Fruit fly (Drosophila melanogaster) whole organism, prepupa: Measurements from ENCODE around the gene CG15543.
A peak's percentile ranks its signal among the peaks of the same experiment; 100 is the strongest.

Experiments
- Blimp-1 ChIP-seq: fragments of 200-800 bp; sonication (Bioruptor generic); optimal IDR thresholded peaks from 3 replicates; lab custom pipeline; 2017; ENCODE audit warnings: missing biosample characterization, missing genetic modification characterization, mild to moderate bottlenecking, moderate library complexity, missing genetic modification reagents
- CG10669 ChIP-seq: fragments of 200-800 bp; sonication (Bioruptor generic); optimal IDR thresholded peaks from 3 replicates; lab custom pipeline; 2018; ENCODE audit warnings: missing biosample characterization, mild to moderate bottlenecking, missing genetic modification characterization, moderate library complexity
- CG11294 ChIP-seq: fragments of 200-800 bp; sonication (Bioruptor generic); IDR thresholded peaks from 2 replicates; pipeline ENCODE4 v1.3.6; 2022; ENCODE audit warnings: missing biosample characterization, missing genetic modification characterization
- CG11762 ChIP-seq: fragments of 200-800 bp; sonication (Bioruptor generic); optimal IDR thresholded peaks from 3 replicates; lab custom pipeline; 2016; ENCODE audit warnings: missing biosample characterization, missing genetic modification characterization; ENCODE audit not compliant: insufficient read depth
- CG11902 ChIP-seq: fragments of 200-800 bp; sonication (Bioruptor generic); optimal IDR thresholded peaks from 3 replicates; lab custom pipeline; 2016; ENCODE audit warnings: missing biosample characterization, missing genetic modification characterization
- CG15336 ChIP-seq: fragments of 200-800 bp; sonication (Bioruptor generic); IDR thresholded peaks from 2 replicates; pipeline ENCODE4 v1.3.6; 2022; ENCODE audit warnings: missing biosample characterization, missing genetic modification characterization
- CG16779 ChIP-seq: fragments of 200-800 bp; sonication (Bioruptor generic); optimal IDR thresholded peaks from 3 replicates; lab custom pipeline; 2017; ENCODE audit warnings: missing biosample characterization, mild to moderate bottlenecking, missing genetic modification characterization
- CG3032 ChIP-seq: fragments of 200-800 bp; optimal IDR thresholded peaks from 2 replicates; lab custom pipeline; 2019; ENCODE audit warnings: missing biosample characterization, mild to moderate bottlenecking, missing genetic modification characterization, moderate library complexity
- CG31627 ChIP-seq: fragments of 200-800 bp; sonication (Bioruptor generic); optimal IDR thresholded peaks from 3 replicates; lab custom pipeline; 2016; ENCODE audit warnings: missing biosample characterization, missing genetic modification characterization
- CG32006 ChIP-seq: fragments of 200-800 bp; sonication (Bioruptor generic); optimal IDR thresholded peaks from 3 replicates; lab custom pipeline; 2017; ENCODE audit warnings: missing biosample characterization, mild to moderate bottlenecking, missing genetic modification characterization
- CG6163 ChIP-seq: fragments of 200-800 bp; sonication (Bioruptor generic); IDR thresholded peaks from 3 replicates; pipeline ENCODE4 v1.3.6; 2022; ENCODE audit warnings: missing biosample characterization, missing genetic modification characterization
- CG6276 ChIP-seq: fragments of 200-800 bp; sonication (Bioruptor generic); optimal IDR thresholded peaks from 2 replicates; lab custom pipeline; 2017; ENCODE audit warnings: missing biosample characterization, mild to moderate bottlenecking, missing genetic modification characterization
- CG6792 ChIP-seq: fragments of 200-800 bp; sonication (Bioruptor generic); optimal IDR thresholded peaks from 3 replicates; lab custom pipeline; 2016; ENCODE audit warnings: missing biosample characterization, missing genetic modification characterization
- CG6808 ChIP-seq: fragments of 200-800 bp; sonication (Bioruptor generic); optimal IDR thresholded peaks from 3 replicates; lab custom pipeline; 2017; ENCODE audit warnings: missing biosample characterization, missing genetic modification characterization, mild to moderate bottlenecking, moderate library complexity, missing genetic modification reagents
- CG7368 ChIP-seq: fragments of 200-800 bp; sonication (Bioruptor generic); optimal IDR thresholded peaks from 3 replicates; lab custom pipeline; 2016; ENCODE audit warnings: missing biosample characterization, missing genetic modification characterization
- CG8319 ChIP-seq: fragments of 200-800 bp; sonication (Bioruptor generic); optimal IDR thresholded peaks from 3 replicates; lab custom pipeline; 2016; ENCODE audit warnings: missing biosample characterization, missing genetic modification characterization
- CG8632 ChIP-seq: fragments of 200-800 bp; sonication (Bioruptor generic); optimal IDR thresholded peaks from 3 replicates; lab custom pipeline; 2016; ENCODE audit warnings: missing biosample characterization, missing genetic modification characterization
- CG9139 ChIP-seq: fragments of 200-800 bp; sonication (Bioruptor generic); optimal IDR thresholded peaks from 3 replicates; lab custom pipeline; 2017; ENCODE audit warnings: missing biosample characterization, mild to moderate bottlenecking, missing genetic modification characterization
- Eip75B ChIP-seq: fragments of 200-800 bp; sonication (Bioruptor generic); optimal IDR thresholded peaks from 3 replicates; lab custom pipeline; 2016; ENCODE audit warnings: missing biosample characterization, missing genetic modification characterization
- Eip78C ChIP-seq: fragments of 200-800 bp; sonication (Bioruptor generic); peaks from one replicate; lab custom pipeline; 2016; ENCODE audit warnings: missing biosample characterization, missing genetic modification characterization
- Ets96B ChIP-seq: fragments of 200-800 bp; optimal IDR thresholded peaks from 2 replicates; lab custom pipeline; 2019; ENCODE audit warnings: missing biosample characterization, mild to moderate bottlenecking, missing genetic modification characterization, moderate library complexity
- Gug ChIP-seq: fragments of 200-800 bp; sonication (Bioruptor generic); IDR thresholded peaks from 2 replicates; pipeline ENCODE4 v1.3.6; 2022; ENCODE audit warnings: missing biosample characterization, missing genetic modification characterization
- Hr38 ChIP-seq: sonication (Bioruptor generic); optimal IDR thresholded peaks from 2 replicates; lab custom pipeline; 2016; ENCODE audit warnings: missing biosample characterization, missing genetic modification characterization
- Hr39 ChIP-seq: fragments of 200-800 bp; sonication (Bioruptor generic); optimal IDR thresholded peaks from 2 replicates; lab custom pipeline; 2016; ENCODE audit warnings: missing biosample characterization, missing genetic modification characterization
- Lpt ChIP-seq: fragments of 200-800 bp; sonication (Bioruptor generic); optimal IDR thresholded peaks from 3 replicates; lab custom pipeline; 2016; ENCODE audit warnings: missing biosample characterization, missing genetic modification characterization
- Met ChIP-seq: fragments of 200-800 bp; sonication (Bioruptor generic); optimal IDR thresholded peaks from 3 replicates; lab custom pipeline; 2016; ENCODE audit warnings: missing biosample characterization, missing genetic modification characterization
- OdsH ChIP-seq: fragments of 200-800 bp; sonication (Bioruptor generic); optimal IDR thresholded peaks from 3 replicates; lab custom pipeline; 2016; ENCODE audit warnings: missing biosample characterization, missing genetic modification characterization
- Smox ChIP-seq: fragments of 200-800 bp; sonication (Bioruptor generic); optimal IDR thresholded peaks from 3 replicates; lab custom pipeline; 2016; ENCODE audit warnings: missing biosample characterization, missing genetic modification characterization
- Sox102F ChIP-seq: fragments of 200-800 bp; sonication (Bioruptor generic); optimal IDR thresholded peaks from 2 replicates; lab custom pipeline; 2016; ENCODE audit warnings: missing biosample characterization, mild to moderate bottlenecking, missing genetic modification characterization
- Sox14 ChIP-seq: fragments of 200-800 bp; sonication (Bioruptor generic); optimal IDR thresholded peaks from 3 replicates; lab custom pipeline; 2016; ENCODE audit warnings: missing biosample characterization, missing genetic modification characterization
- achi ChIP-seq: fragments of 200-800 bp; sonication (Bioruptor generic); optimal IDR thresholded peaks from 3 replicates; lab custom pipeline; 2016; ENCODE audit warnings: missing biosample characterization, missing genetic modification characterization
- acj6 ChIP-seq: fragments of 200-800 bp; sonication (Bioruptor generic); optimal IDR thresholded peaks from 3 replicates; lab custom pipeline; 2016; ENCODE audit warnings: missing biosample characterization, missing genetic modification characterization
- cyc ChIP-seq: fragments of 200-800 bp; sonication (Bioruptor generic); optimal IDR thresholded peaks from 3 replicates; lab custom pipeline; 2016; ENCODE audit warnings: missing biosample characterization, missing genetic modification characterization
- dac ChIP-seq: fragments of 200-800 bp; sonication (Bioruptor generic); optimal IDR thresholded peaks from 2 replicates; lab custom pipeline; 2017; ENCODE audit warnings: missing biosample characterization, mild to moderate bottlenecking, missing genetic modification characterization
- dsx ChIP-seq: fragments of 200-800 bp; optimal IDR thresholded peaks from 3 replicates; lab custom pipeline; 2019; ENCODE audit warnings: missing biosample characterization, mild to moderate bottlenecking, missing genetic modification characterization, moderate library complexity; ENCODE audit not compliant: poor library complexity, severe bottlenecking
- eg ChIP-seq: fragments of 200-800 bp; sonication (Bioruptor generic); IDR thresholded peaks from 3 replicates; pipeline ENCODE4 v1.3.6; 2022; ENCODE audit warnings: missing biosample characterization, missing genetic modification characterization
- esn ChIP-seq: fragments of 200-800 bp; sonication (Bioruptor generic); optimal IDR thresholded peaks from 2 replicates; lab custom pipeline; 2016; ENCODE audit warnings: missing biosample characterization, mild to moderate bottlenecking, missing genetic modification characterization, moderate library complexity
- fd59A ChIP-seq: fragments of 200-800 bp; sonication (Bioruptor generic); optimal IDR thresholded peaks from 2 replicates; lab custom pipeline; 2017; ENCODE audit warnings: missing biosample characterization, mild to moderate bottlenecking, missing genetic modification characterization, missing genetic modification reagents
- fd85E ChIP-seq: fragments of 200-800 bp; sonication (Bioruptor generic); optimal IDR thresholded peaks from 3 replicates; lab custom pipeline; 2016; ENCODE audit warnings: missing biosample characterization, missing genetic modification characterization
- fkh ChIP-seq: fragments of 200-800 bp; sonication (Bioruptor generic); optimal IDR thresholded peaks from 3 replicates; lab custom pipeline; 2017; ENCODE audit warnings: missing biosample characterization, mild to moderate bottlenecking, missing genetic modification characterization, moderate library complexity
- lz ChIP-seq: fragments of 200-800 bp; sonication (Bioruptor generic); optimal IDR thresholded peaks from 3 replicates; lab custom pipeline; 2016; ENCODE audit warnings: missing biosample characterization, missing genetic modification characterization
- net ChIP-seq: fragments of 200-800 bp; sonication (Bioruptor generic); optimal IDR thresholded peaks from 3 replicates; lab custom pipeline; 2016; ENCODE audit warnings: missing biosample characterization, missing genetic modification characterization
- salr ChIP-seq, 2 experiments: fragments of 200-800 bp; sonication (Bioruptor generic); optimal IDR thresholded peaks; 3 replicates each; lab custom pipeline; 2016 to 2018; ENCODE audit warnings: missing biosample characterization in 2 of 2, missing genetic modification characterization in 2 of 2, mild to moderate bottlenecking in 1 of 2
- spab ChIP-seq: fragments of 200-800 bp; sonication (Bioruptor generic); optimal IDR thresholded peaks from 2 replicates; lab custom pipeline; 2017; ENCODE audit warnings: missing biosample characterization, mild to moderate bottlenecking, missing genetic modification characterization, missing genetic modification reagents
- svp ChIP-seq: fragments of 200-800 bp; sonication (Bioruptor generic); peaks from one replicate; lab custom pipeline; 2016; ENCODE audit warnings: missing biosample characterization, missing genetic modification characterization
- topi ChIP-seq: fragments of 200-800 bp; sonication (Bioruptor generic); optimal IDR thresholded peaks from 3 replicates; lab custom pipeline; 2016; ENCODE audit warnings: missing biosample characterization, missing genetic modification characterization

Gene CG15543

dm6 chr3R:30781661-30782120 is 39.0 kb downstream of the CG15543 start (continued):
- TF ChIP-seq CG16779 (tag; lab: Kevin White, UChicago) (peak; percentile 81), CG6163 (GFP tag; lab: Robert Waterston, UW) (peak; percentile 97), CG11294 (GFP tag; lab: Robert Waterston, UW) (peak; percentile 94), spab (peak; percentile 91), CG8319 (GFP tag; lab: Kevin White, UChicago) (peak; percentile 82), CG8632 (GFP tag; lab: Kevin White, UChicago) (peak; percentile 83), net (GFP tag; lab: Kevin White, UChicago) (peak; percentile 90), CG11762 (GFP tag; lab: Kevin White, UChicago) (peak; percentile 86), CG6808 (GFP tag; lab: Kevin White, UChicago) (peak; percentile 91), dac (GFP tag; lab: Kevin White, UChicago) (peak; percentile 80), Sox102F (peak; percentile 82), dsx (peak; percentile 93), lz (GFP tag; lab: Kevin White, UChicago) (peak; percentile 85), Eip78C (peak; percentile 96), acj6 (GFP tag; lab: Kevin White, UChicago) (peak; percentile 93), CG7368 (GFP tag; lab: Kevin White, UChicago) (peak; percentile 83), Hr39 (GFP tag; lab: Kevin White, UChicago) (peak; percentile 90), Smox (GFP tag; lab: Kevin White, UChicago) (peak; percentile 84), esn (GFP tag; lab: Kevin White, UChicago) (peak; percentile 89), Gug (peak; percentile 96), achi (peak; percentile 93), CG32006 (GFP tag; lab: Kevin White, UChicago) (peak; percentile 96), CG9139 (GFP tag; lab: Kevin White, UChicago) (peak; percentile 92), fkh (GFP tag; lab: Kevin White, UChicago) (peak; percentile 96), CG6276 (GFP tag; lab: Kevin White, UChicago) (peak; percentile 90), fd85E (GFP tag; lab: Kevin White, UChicago) (peak; percentile 75), fd59A (GFP tag; lab: Kevin White, UChicago) (peak; percentile 94), CG10669 (peak; percentile 94), eg (GFP tag; lab: Robert Waterston, UW) (peak; percentile 97), Ets96B (peak; percentile 95), Eip75B (GFP tag; lab: Kevin White, UChicago) (peak; percentile 87), Lpt (GFP tag; lab: Kevin White, UChicago) (peak; percentile 91), Blimp-1 (GFP tag; lab: Kevin White, UChicago) (peak; percentile 42), cyc (GFP tag; lab: Kevin White, UChicago) (peak; percentile 91), CG3032 (peak; percentile 94), CG31627 (GFP tag; lab: Kevin White, UChicago) (peak; percentile 87)

dm6 chr3R:30782553-30782952 is 39.9 kb downstream of the CG15543 start:
- TF ChIP-seq net (GFP tag; lab: Kevin White, UChicago) (peak; percentile 14), CG11902 (GFP tag; lab: Kevin White, UChicago) (no peak), svp (GFP tag; lab: Kevin White, UChicago) (peak; percentile 55)

dm6 chr3R:30789363-30789762 is 46.7 kb downstream of the CG15543 start:
- peak; percentile 47 for TF ChIP-seq lz (GFP tag; lab: Kevin White, UChicago)
- TF ChIP-seq esn (GFP tag; lab: Kevin White, UChicago) = peak; percentile 55
- TF ChIP-seq topi (GFP tag; lab: Kevin White, UChicago) = peak; percentile 13
- TF ChIP-seq CG3032 = peak; percentile 41
- TF ChIP-seq Sox14 (GFP tag; lab: Kevin White, UChicago) = peak; percentile 7
- TF ChIP-seq CG6276 (GFP tag; lab: Kevin White, UChicago) = no peak
- TF ChIP-seq CG6792 (GFP tag; lab: Kevin White, UChicago) = no peak
- no peak for TF ChIP-seq fd59A (GFP tag; lab: Kevin White, UChicago)
- no peak for TF ChIP-seq fkh (GFP tag; lab: Kevin White, UChicago)
- no peak for TF ChIP-seq Ets96B
- peak; percentile 58 for TF ChIP-seq CG15336
- TF ChIP-seq achi = peak; percentile 15
- TF ChIP-seq Lpt (GFP tag; lab: Kevin White, UChicago) = no peak
- TF ChIP-seq Eip75B (GFP tag; lab: Kevin White, UChicago) = peak; percentile 68
- TF ChIP-seq svp (GFP tag; lab: Kevin White, UChicago) = no peak
- TF ChIP-seq OdsH (GFP tag; lab: Kevin White, UChicago) = peak; percentile 31
- TF ChIP-seq CG6163 (GFP tag; lab: Robert Waterston, UW) = peak; percentile 89
- peak; percentile 3 for TF ChIP-seq acj6 (GFP tag; lab: Kevin White, UChicago)
- no peak for TF ChIP-seq CG31627 (GFP tag; lab: Kevin White, UChicago)
- no peak for TF ChIP-seq salr (GFP tag; optimal IDR thresholded peaks at IDR 0.05; lab: Kevin White, UChicago)
- peak; percentile 0 for TF ChIP-seq Smox (GFP tag; lab: Kevin White, UChicago)
- peak; percentile 88 for TF ChIP-seq eg (GFP tag; lab: Robert Waterston, UW)
- no peak for TF ChIP-seq Hr38 (GFP tag; lab: Kevin White, UChicago)
- peak; percentile 75 for TF ChIP-seq Met (GFP tag; lab: Kevin White, UChicago)
